Worm (Caenorhabditis elegans): Measurements from ENCODE around the gene rme-1.

rme-1 gene

DNA sequence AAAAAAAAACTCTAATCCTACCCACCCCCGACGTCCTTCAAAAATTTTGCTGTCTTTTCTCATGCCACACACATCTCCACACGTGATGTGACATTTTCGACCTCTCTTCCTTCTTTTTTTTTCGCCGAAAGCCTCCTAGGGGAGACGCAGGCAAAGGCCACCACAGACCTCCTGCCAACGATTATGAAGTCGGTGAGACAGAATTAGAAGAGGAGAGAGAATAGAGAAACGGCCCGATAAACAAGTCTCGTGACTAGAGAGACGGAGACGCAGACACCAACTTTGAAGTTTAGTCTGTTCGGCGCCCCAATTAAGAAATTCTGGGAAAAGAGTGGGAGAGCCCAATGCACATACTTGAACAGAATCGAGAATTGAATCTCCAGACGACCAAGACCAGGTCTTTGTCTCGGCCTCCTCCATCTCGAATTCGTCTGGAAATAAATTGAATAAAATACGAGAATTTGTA, 15.8 kb downstream of the rme-1 start (continued):
- TF ChIP-seq nhr-6 (tag; optimal IDR thresholded peaks at IDR 0.05) (peak; percentile 90), unc-55 (GFP tag; optimal IDR thresholded peaks at IDR 0.05) (peak; percentile 82), ama-1 (optimal IDR thresholded peaks at IDR 0.05) (peak; percentile 94), fos-1 (tag; optimal IDR thresholded peaks at IDR 0.05) (peak; percentile 85), snpc-4 (tag; optimal IDR thresholded peaks at IDR 0.05) (peak; percentile 60), dmd-4 (tag; optimal IDR thresholded peaks at IDR 0.05) (no peak), nhr-11 (tag; optimal IDR thresholded peaks at IDR 0.05) (no peak), R02D3.7 (tag; optimal IDR thresholded peaks at IDR 0.05) (no peak)

DNA sequence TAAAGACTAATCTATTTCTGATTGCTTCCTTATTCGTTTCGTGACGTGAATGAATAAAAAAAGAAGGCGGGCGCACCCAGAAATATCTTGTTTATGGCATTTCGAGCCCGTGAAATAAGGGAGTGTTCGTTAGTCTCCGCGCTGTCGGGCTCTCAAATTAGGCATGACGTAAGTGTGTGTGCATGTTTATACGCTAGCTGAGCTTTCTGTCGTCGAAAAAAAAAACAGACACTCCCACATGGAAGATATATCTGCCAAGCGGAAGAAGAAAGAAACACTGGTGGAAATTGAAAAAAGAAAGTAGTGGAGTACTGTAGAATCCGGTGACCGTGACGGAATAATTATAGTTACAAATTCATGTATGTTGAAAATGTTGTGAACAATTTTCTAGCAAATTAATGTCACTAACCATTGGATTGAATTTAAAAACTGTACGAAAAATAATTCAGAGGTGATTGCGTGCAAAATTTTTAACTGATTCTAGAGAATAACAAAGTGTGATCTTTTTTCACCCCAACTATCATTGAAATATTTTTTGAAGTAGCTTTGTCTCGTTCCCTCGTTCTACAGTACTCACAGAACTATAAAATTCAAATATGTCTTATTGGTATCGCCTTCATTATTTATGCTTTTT, 16.4 kb downstream of the rme-1 start:
- TF ChIP-seq ZK546.5 (tag; optimal IDR thresholded peaks at IDR 0.05) (no peak), nhr-237 (tag; optimal IDR thresholded peaks at IDR 0.05) (no peak), egl-27 (tag; optimal IDR thresholded peaks at IDR 0.05) (no peak), nhr-25 (tag; optimal IDR thresholded peaks at IDR 0.05) (peak; percentile 62), F13H6.1 (tag; optimal IDR thresholded peaks at IDR 0.05) (no peak), nhr-21 (tag; optimal IDR thresholded peaks at IDR 0.05) (no peak), nhr-11 (tag; optimal IDR thresholded peaks at IDR 0.05) (no peak), Y55F3AM.14 (GFP tag; optimal IDR thresholded peaks at IDR 0.05) (no peak), nhr-6 (tag; optimal IDR thresholded peaks at IDR 0.05) (peak; percentile 59), aly-2 (tag; optimal IDR thresholded peaks at IDR 0.05) (peak; percentile 21), lsy-2 (tag; optimal IDR thresholded peaks at IDR 0.05) (peak; percentile 28 to 30), nhr-12 (tag; optimal IDR thresholded peaks at IDR 0.05) (no peak), peb-1 (tag; optimal IDR thresholded peaks at IDR 0.05) (no peak)

DNA sequence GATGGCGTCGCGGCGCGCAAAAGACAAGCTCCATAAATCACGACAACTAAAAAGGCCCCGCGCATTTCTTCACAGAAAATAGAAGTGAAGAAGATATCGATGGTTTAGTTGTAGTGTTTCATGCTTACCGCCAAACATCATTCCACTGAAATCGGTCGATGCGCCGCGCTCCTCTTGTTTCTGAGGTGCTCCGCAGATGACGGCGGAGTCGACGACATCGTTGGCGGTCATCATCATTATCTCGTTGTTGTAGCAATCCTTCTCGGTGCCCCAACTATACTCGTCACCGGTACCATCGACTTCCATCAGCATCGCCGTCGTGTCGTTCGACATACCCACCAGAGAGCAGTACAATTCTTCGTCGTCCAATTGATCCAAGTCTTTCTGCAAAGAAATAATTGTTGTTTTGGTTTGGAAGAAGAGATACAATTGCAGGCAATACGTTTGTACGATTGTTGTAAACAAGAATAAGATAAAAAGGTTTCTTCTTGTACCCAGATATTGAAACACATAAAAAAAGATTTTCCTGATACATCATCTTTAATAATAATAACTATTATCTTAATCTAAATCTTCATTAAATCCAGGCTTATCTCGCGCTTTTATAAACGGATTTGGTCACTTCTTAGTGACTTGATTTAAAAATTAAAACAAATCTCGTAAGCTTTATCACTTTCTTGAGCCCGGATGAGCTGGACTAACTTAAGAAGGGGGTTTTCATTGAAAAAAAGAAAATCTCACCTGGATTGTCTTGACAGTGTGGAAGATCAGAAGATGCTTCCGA, 17.3 kb downstream of the rme-1 start:
- TF ChIP-seq snpc-4 (tag; optimal IDR thresholded peaks at IDR 0.05) (no peak), blmp-1 (tag; optimal IDR thresholded peaks at IDR 0.05; ENCODE audit: insufficient read depth) (no peak), ama-1 (optimal IDR thresholded peaks at IDR 0.05) (peak; percentile 7), peb-1 (tag; optimal IDR thresholded peaks at IDR 0.05) (no peak), lsy-2 (tag; optimal IDR thresholded peaks at IDR 0.05) (peak in 1 of 2 experiments; percentile 57), nhr-77 (tag; optimal IDR thresholded peaks at IDR 0.05) (no peak), ztf-4 (tag; optimal IDR thresholded peaks at IDR 0.05) (peak; percentile 70), zag-1 (tag; optimal IDR thresholded peaks at IDR 0.05) (no peak), mab-5 (tag; optimal IDR thresholded peaks at IDR 0.05) (peak; percentile 34), nhr-129 (tag; optimal IDR thresholded peaks at IDR 0.05) (no peak), sma-9 (GFP tag; optimal IDR thresholded peaks at IDR 0.05) (peak; percentile 15), sma-9 (tag; optimal IDR thresholded peaks at IDR 0.05) (no peak), nhr-6 (tag; optimal IDR thresholded peaks at IDR 0.05) (peak; percentile 26), gmeb-1 (tag; optimal IDR thresholded peaks at IDR 0.05) (peak; percentile 13), C34F6.9 (tag; optimal IDR thresholded peaks at IDR 0.05) (peak; percentile 3), nhr-25 (tag; optimal IDR thresholded peaks at IDR 0.05) (peak; percentile 7), nhr-21 (tag; optimal IDR thresholded peaks at IDR 0.05) (peak; percentile 45), nhr-23 (tag; optimal IDR thresholded peaks at IDR 0.05) (no peak), dmd-4 (tag; optimal IDR thresholded peaks at IDR 0.05) (no peak), ztf-1 (GFP tag; conservative IDR thresholded peaks at IDR 0.05) (no peak), ceh-16 (tag; optimal IDR thresholded peaks at IDR 0.05) (peak; percentile 37), sma-3 (GFP tag; optimal IDR thresholded peaks at IDR 0.05) (no peak), Y55F3AM.14 (GFP tag; optimal IDR thresholded peaks at IDR 0.05) (no peak), lin-13 (GFP tag; optimal IDR thresholded peaks at IDR 0.05) (peak; percentile 74), lin-11 (tag; optimal IDR thresholded peaks at IDR 0.05) (no peak), alr-1 (tag; optimal IDR thresholded peaks at IDR 0.05) (no peak), aly-2 (tag; optimal IDR thresholded peaks at IDR 0.05) (no peak)
